Fruit fly (Drosophila melanogaster): ENCODE data around the gene CG13639.

dm6 chr3R:24886470-24886869 lies 26.3 kb upstream of the CG13639 start:
- TF ChIP-seq HHEX (GFP tag; optimal IDR thresholded peaks at IDR 0.05) (no peak), ATbp (GFP tag; optimal IDR thresholded peaks at IDR 0.05) (no peak), Sry-δ (GFP tag; optimal IDR thresholded peaks at IDR 0.05) (no peak), bcd (GFP tag; optimal IDR thresholded peaks at IDR 0.05) (no peak), croc (GFP tag; conservative IDR thresholded peaks at IDR 0.05) (no peak), CG15514 (GFP tag; optimal IDR thresholded peaks at IDR 0.05) (no peak)
